Fruit fly (Drosophila melanogaster) whole organism, prepupa: Measurements from ENCODE around the gene TTLL15.

Experiments used
- CG10631 ChIP-seq: fragments of 200-800 bp; sonication (Bioruptor generic); optimal IDR thresholded peaks from 2 replicates; lab custom pipeline; 2016; ENCODE audit warnings: missing biosample characterization, missing genetic modification characterization
- CG11762 ChIP-seq: fragments of 200-800 bp; sonication (Bioruptor generic); optimal IDR thresholded peaks from 3 replicates; lab custom pipeline; 2016; ENCODE audit warnings: missing biosample characterization, missing genetic modification characterization; ENCODE audit not compliant: insufficient read depth
- CG11902 ChIP-seq: fragments of 200-800 bp; sonication (Bioruptor generic); optimal IDR thresholded peaks from 3 replicates; lab custom pipeline; 2016; ENCODE audit warnings: missing biosample characterization, missing genetic modification characterization
- CG1621 ChIP-seq: fragments of 200-800 bp; sonication (Bioruptor generic); optimal IDR thresholded peaks from 3 replicates; lab custom pipeline; 2018; ENCODE audit warnings: missing biosample characterization, mild to moderate bottlenecking, missing genetic modification characterization
- CG3032 ChIP-seq: fragments of 200-800 bp; optimal IDR thresholded peaks from 2 replicates; lab custom pipeline; 2019; ENCODE audit warnings: missing biosample characterization, mild to moderate bottlenecking, missing genetic modification characterization, moderate library complexity
- CG31627 ChIP-seq: fragments of 200-800 bp; sonication (Bioruptor generic); optimal IDR thresholded peaks from 3 replicates; lab custom pipeline; 2016; ENCODE audit warnings: missing biosample characterization, missing genetic modification characterization
- CG32006 ChIP-seq: fragments of 200-800 bp; sonication (Bioruptor generic); optimal IDR thresholded peaks from 3 replicates; lab custom pipeline; 2017; ENCODE audit warnings: missing biosample characterization, mild to moderate bottlenecking, missing genetic modification characterization
- CG3919 ChIP-seq: fragments of 200-800 bp; sonication (Bioruptor generic); optimal IDR thresholded peaks from 3 replicates; lab custom pipeline; 2016; ENCODE audit warnings: missing biosample characterization, missing genetic modification characterization
- CG6792 ChIP-seq: fragments of 200-800 bp; sonication (Bioruptor generic); optimal IDR thresholded peaks from 3 replicates; lab custom pipeline; 2016; ENCODE audit warnings: missing biosample characterization, missing genetic modification characterization
- CG6854 ChIP-seq: fragments of 200-800 bp; sonication (Bioruptor generic); optimal IDR thresholded peaks from 2 replicates; lab custom pipeline; 2017; ENCODE audit warnings: missing biosample characterization, mild to moderate bottlenecking, missing genetic modification characterization
- CG8119 ChIP-seq: fragments of 200-800 bp; sonication (Bioruptor generic); IDR thresholded peaks from 3 replicates; pipeline ENCODE4 v1.3.6; 2022; ENCODE audit warnings: missing biosample characterization, missing genetic modification characterization
- CG8319 ChIP-seq: fragments of 200-800 bp; sonication (Bioruptor generic); optimal IDR thresholded peaks from 3 replicates; lab custom pipeline; 2016; ENCODE audit warnings: missing biosample characterization, missing genetic modification characterization
- Eip78C ChIP-seq: fragments of 200-800 bp; sonication (Bioruptor generic); peaks from one replicate; lab custom pipeline; 2016; ENCODE audit warnings: missing biosample characterization, missing genetic modification characterization
- Ets21C ChIP-seq: fragments of 200-800 bp; sonication (Bioruptor generic); optimal IDR thresholded peaks from 3 replicates; lab custom pipeline; 2016; ENCODE audit warnings: missing biosample characterization, missing genetic modification characterization
- Ets96B ChIP-seq: fragments of 200-800 bp; optimal IDR thresholded peaks from 2 replicates; lab custom pipeline; 2019; ENCODE audit warnings: missing biosample characterization, mild to moderate bottlenecking, missing genetic modification characterization, moderate library complexity
- Hr38 ChIP-seq: sonication (Bioruptor generic); optimal IDR thresholded peaks from 2 replicates; lab custom pipeline; 2016; ENCODE audit warnings: missing biosample characterization, missing genetic modification characterization
- Hr39 ChIP-seq: fragments of 200-800 bp; sonication (Bioruptor generic); optimal IDR thresholded peaks from 2 replicates; lab custom pipeline; 2016; ENCODE audit warnings: missing biosample characterization, missing genetic modification characterization
- Lpt ChIP-seq: fragments of 200-800 bp; sonication (Bioruptor generic); optimal IDR thresholded peaks from 3 replicates; lab custom pipeline; 2016; ENCODE audit warnings: missing biosample characterization, missing genetic modification characterization
- OdsH ChIP-seq: fragments of 200-800 bp; sonication (Bioruptor generic); optimal IDR thresholded peaks from 3 replicates; lab custom pipeline; 2016; ENCODE audit warnings: missing biosample characterization, missing genetic modification characterization
- Smox ChIP-seq: fragments of 200-800 bp; sonication (Bioruptor generic); optimal IDR thresholded peaks from 3 replicates; lab custom pipeline; 2016; ENCODE audit warnings: missing biosample characterization, missing genetic modification characterization
- Sox14 ChIP-seq: fragments of 200-800 bp; sonication (Bioruptor generic); optimal IDR thresholded peaks from 3 replicates; lab custom pipeline; 2016; ENCODE audit warnings: missing biosample characterization, missing genetic modification characterization
- Sox15 ChIP-seq: fragments of 200-800 bp; sonication (Bioruptor generic); optimal IDR thresholded peaks from 3 replicates; lab custom pipeline; 2016; ENCODE audit warnings: missing biosample characterization, missing genetic modification characterization
- acj6 ChIP-seq: fragments of 200-800 bp; sonication (Bioruptor generic); optimal IDR thresholded peaks from 3 replicates; lab custom pipeline; 2016; ENCODE audit warnings: missing biosample characterization, missing genetic modification characterization
- dac ChIP-seq: fragments of 200-800 bp; sonication (Bioruptor generic); optimal IDR thresholded peaks from 2 replicates; lab custom pipeline; 2017; ENCODE audit warnings: missing biosample characterization, mild to moderate bottlenecking, missing genetic modification characterization
- fd85E ChIP-seq: fragments of 200-800 bp; sonication (Bioruptor generic); optimal IDR thresholded peaks from 3 replicates; lab custom pipeline; 2016; ENCODE audit warnings: missing biosample characterization, missing genetic modification characterization
- fkh ChIP-seq: fragments of 200-800 bp; sonication (Bioruptor generic); optimal IDR thresholded peaks from 3 replicates; lab custom pipeline; 2017; ENCODE audit warnings: missing biosample characterization, mild to moderate bottlenecking, missing genetic modification characterization, moderate library complexity
- pdm3 ChIP-seq: fragments of 200-800 bp; sonication (Bioruptor generic); optimal IDR thresholded peaks from 3 replicates; lab custom pipeline; 2016; ENCODE audit warnings: missing biosample characterization, missing genetic modification characterization
- salr ChIP-seq, 2 experiments: fragments of 200-800 bp; sonication (Bioruptor generic); optimal IDR thresholded peaks; 3 replicates each; lab custom pipeline; 2016 to 2018; ENCODE audit warnings: missing biosample characterization in 2 of 2, missing genetic modification characterization in 2 of 2, mild to moderate bottlenecking in 1 of 2
- spab ChIP-seq: fragments of 200-800 bp; sonication (Bioruptor generic); optimal IDR thresholded peaks from 2 replicates; lab custom pipeline; 2017; ENCODE audit warnings: missing biosample characterization, mild to moderate bottlenecking, missing genetic modification characterization, missing genetic modification reagents
- ss ChIP-seq, 2 experiments: fragments of 200-800 bp; sonication (Bioruptor generic); optimal IDR thresholded peaks; 2 replicates in 1 of 2; 3 replicates in 1 of 2; lab custom pipeline; 2017 to 2018; ENCODE audit warnings: mild to moderate bottlenecking in 2 of 2, missing biosample characterization in 2 of 2, missing genetic modification characterization in 2 of 2, moderate library complexity in 1 of 2
- topi ChIP-seq: fragments of 200-800 bp; sonication (Bioruptor generic); optimal IDR thresholded peaks from 3 replicates; lab custom pipeline; 2016; ENCODE audit warnings: missing biosample characterization, missing genetic modification characterization
- vri ChIP-seq: fragments of 200-800 bp; sonication (Bioruptor generic); optimal IDR thresholded peaks from 3 replicates; lab custom pipeline; 2016; ENCODE audit warnings: missing biosample characterization, mild to moderate bottlenecking, missing genetic modification characterization

Gene TTLL15

dm6 chr3R:10849515-10849973 lies 34.5 kb downstream of the TTLL15 start, which contains the start of gene CG42394 (continued):
- TF ChIP-seq CG10631 (peak; percentile 92), CG31627 (peak; percentile 77), CG11762 (GFP tag; lab: Kevin White, UChicago) (peak; percentile 94), Ets21C (GFP tag; lab: Kevin White, UChicago) (peak; percentile 69), fkh (GFP tag; lab: Kevin White, UChicago) (peak; percentile 30), vri (GFP tag; lab: Kevin White, UChicago) (peak; percentile 80), CG6792 (GFP tag; lab: Kevin White, UChicago) (peak; percentile 84), CG8319 (GFP tag; lab: Kevin White, UChicago) (peak; percentile 70)

DNA sequence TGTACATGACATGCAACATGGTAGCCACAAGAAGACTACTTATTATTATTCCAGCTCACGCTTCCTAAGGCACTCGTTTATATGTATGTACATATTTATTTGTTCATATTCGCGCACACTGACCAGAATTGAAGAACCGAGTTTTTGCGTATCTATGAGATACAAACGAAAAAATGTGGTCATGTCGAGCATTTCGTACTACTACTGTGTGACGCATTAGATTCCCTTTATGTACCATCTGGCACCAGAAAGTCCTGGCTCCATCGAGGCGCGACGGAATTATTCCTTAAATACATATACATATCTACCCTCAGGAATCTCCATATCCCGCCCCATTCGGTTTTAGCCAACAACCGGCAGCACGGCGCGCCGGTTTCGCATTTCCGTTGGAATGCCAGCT lies 35.5 kb downstream of the TTLL15 start:
- no peak for TF ChIP-seq topi (GFP tag; lab: Kevin White, UChicago)
- TF ChIP-seq Smox, result no peak
- TF ChIP-seq dac (GFP tag; lab: Kevin White, UChicago), result no peak
- no peak for TF ChIP-seq Sox14 (GFP tag; lab: Kevin White, UChicago)
- TF ChIP-seq spab, result no peak
- TF ChIP-seq Eip78C (GFP tag; lab: Kevin White, UChicago), result peak; percentile 5
- no peak for TF ChIP-seq CG1621 (tag; lab: Kevin White, UChicago)
- TF ChIP-seq CG11762 (GFP tag; lab: Kevin White, UChicago), result no peak

DNA sequence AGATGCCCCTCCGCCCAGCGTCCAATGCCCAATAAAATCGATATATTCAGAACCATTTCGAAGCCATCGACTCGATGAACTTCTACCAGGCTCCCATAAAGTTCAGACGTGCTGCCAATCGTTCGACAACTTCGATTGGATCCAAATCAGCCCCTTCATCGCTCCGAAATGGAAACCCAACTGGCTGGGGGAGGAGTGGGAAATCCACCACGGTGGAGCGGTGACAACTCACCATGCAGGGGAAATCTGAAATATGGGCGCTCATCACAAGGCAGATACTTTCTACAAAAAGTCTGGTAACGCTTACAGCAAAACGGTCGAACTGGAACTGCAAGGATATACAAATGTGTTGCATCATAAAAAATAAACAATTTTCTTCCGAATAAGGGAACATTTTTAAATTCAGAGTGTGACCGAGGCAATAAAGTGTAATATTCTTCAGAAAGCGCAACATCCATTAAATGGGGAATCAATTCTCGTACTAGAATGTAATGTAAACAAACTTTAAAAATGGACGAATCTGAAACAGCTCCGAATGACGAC lies 37.2 kb downstream of the TTLL15 start, which contains the start of gene CG4565:
CG4565 (plus strand) TSS at position 493 of the 543 bp plus-strand sequence.
- TF ChIP-seq CG8119 (GFP tag; lab: Robert Waterston, UW), result no peak
- TF ChIP-seq pdm3 (GFP tag; lab: Kevin White, UChicago), result no peak
- no peak for TF ChIP-seq spab
- no peak for TF ChIP-seq CG8319 (GFP tag; lab: Kevin White, UChicago)
- no peak for TF ChIP-seq CG6792 (GFP tag; lab: Kevin White, UChicago)
- TF ChIP-seq Eip78C (GFP tag; lab: Kevin White, UChicago), result peak; percentile 24
- no peak for TF ChIP-seq ss (GFP tag; optimal IDR thresholded peaks at IDR 0.05; lab: Kevin White, UChicago)
- TF ChIP-seq salr (GFP tag; optimal IDR thresholded peaks at IDR 0.05; lab: Kevin White, UChicago), result no peak
- no peak for TF ChIP-seq CG32006 (GFP tag; lab: Kevin White, UChicago)
- no peak for TF ChIP-seq Ets21C (GFP tag; lab: Kevin White, UChicago)
- no peak for TF ChIP-seq CG11902
- TF ChIP-seq Ets96B (tag; lab: Kevin White, UChicago), result no peak
- TF ChIP-seq Hr39, result no peak
- no peak for TF ChIP-seq Lpt (GFP tag; lab: Kevin White, UChicago)
- peak; percentile 49 for TF ChIP-seq fkh (GFP tag; lab: Kevin White, UChicago)
- TF ChIP-seq CG3032 (tag; lab: Kevin White, UChicago), result no peak
- no peak for TF ChIP-seq Hr38 (GFP tag; lab: Kevin White, UChicago)

- TF ChIP-seq acj6 (GFP tag; lab: Kevin White, UChicago) (no peak), Ets21C (GFP tag; lab: Kevin White, UChicago) (no peak), Sox15 (GFP tag; lab: Kevin White, UChicago) (no peak), CG1621 (tag; lab: Kevin White, UChicago) (peak; percentile 87)
Observed at dm6 chr3R:10854243-10854874, 39.3 kb downstream of the TTLL15 start, which contains the start of the genes CG6567 and CG4511. Gene CG6567 (minus strand): TSS chr3R:10854451. Gene CG4511 (plus strand): TSS chr3R:10854501.

- TF ChIP-seq Lpt (GFP tag; lab: Kevin White, UChicago), result no peak
- TF ChIP-seq OdsH (GFP tag; lab: Kevin White, UChicago), result no peak
- TF ChIP-seq CG11762 (GFP tag; lab: Kevin White, UChicago), result no peak
- TF ChIP-seq fd85E, result no peak
- no peak for TF ChIP-seq CG3919
- TF ChIP-seq CG6854 (GFP tag; lab: Kevin White, UChicago), result no peak
Observed at dm6 chr3R:10856618-10857017, 41.5 kb downstream of the TTLL15 start, which contains the start of gene CG4570. Gene CG4570 (plus strand): TSS chr3R:10856807.
